Fruit fly (Drosophila melanogaster): ENCODE measurements around the gene CG17896.
"Not testable (repeated sequence)": the region's sequence is repeated elsewhere in the genome, so short reads cannot be mapped to it uniquely, and the experiment has no call there.

Gene CG17896

dm6 chrX:509117-509516 is 15.8 kb upstream of the CG17896 start, which contains the start of gene arg:
Gene arg (plus strand): TSS chrX:509435.
- TF ChIP-seq CG8478 (optimal IDR thresholded peaks at IDR 0.05) (no peak), CTCF (optimal IDR thresholded peaks at IDR 0.05) (no peak)

dm6 chrX:499589-500041 is 6.3 kb upstream of the CG17896 start:
- no peak for TF ChIP-seq CTCF (optimal IDR thresholded peaks at IDR 0.05)
- TF ChIP-seq CG8478 (optimal IDR thresholded peaks at IDR 0.05), result no peak

dm6 chrX:498924-499588 is 5.8 kb upstream of the CG17896 start:
- TF ChIP-seq CG8478 (optimal IDR thresholded peaks at IDR 0.05) (no peak), CTCF (optimal IDR thresholded peaks at IDR 0.05) (no peak)

- TF ChIP-seq CG8478 (optimal IDR thresholded peaks at IDR 0.05), result no peak
- no peak for TF ChIP-seq CTCF (optimal IDR thresholded peaks at IDR 0.05)
Measured at dm6 chrX:498434-498833, 5.1 kb upstream of the CG17896 start.

- no peak for TF ChIP-seq CTCF (optimal IDR thresholded peaks at IDR 0.05)
- no peak for TF ChIP-seq CG8478 (optimal IDR thresholded peaks at IDR 0.05)
Measured at dm6 chrX:497425-497824, 4.1 kb upstream of the CG17896 start.

dm6 chrX:496326-496725 is 3.0 kb upstream of the CG17896 start, which contains the start of gene svr:
Gene svr (plus strand): TSS chrX:496446.
- TF ChIP-seq CTCF (optimal IDR thresholded peaks at IDR 0.05) (peak; percentile 29 to 51), CG8478 (optimal IDR thresholded peaks at IDR 0.05) (no peak)

- TF ChIP-seq CG8478 (optimal IDR thresholded peaks at IDR 0.05) (no peak), CTCF (optimal IDR thresholded peaks at IDR 0.05) (no peak)
Measured at dm6 chrX:494607-495006, 1.3 kb upstream of the CG17896 start, which contains the start of gene CG17778. Gene CG17778 (plus strand): TSS chrX:494614.

- no peak for TF ChIP-seq CTCF (optimal IDR thresholded peaks at IDR 0.05)
- TF ChIP-seq CG8478 (optimal IDR thresholded peaks at IDR 0.05), result no peak
Measured at dm6 chrX:494191-494554, 878 bp upstream of the CG17896 start.

dm6 chrX:492701-493299 is 495 bp downstream of the CG17896 start:
- TF ChIP-seq CTCF (optimal IDR thresholded peaks at IDR 0.05), result no peak
- no peak for TF ChIP-seq CG8478 (optimal IDR thresholded peaks at IDR 0.05)

dm6 chrX:487517-487957 is 5.8 kb downstream of the CG17896 start, which contains the start of the genes CG18273 and CG3156:
Gene CG18273 (minus strand): TSS chrX:487581.
Gene CG3156 (plus strand): TSS chrX:487878.
- TF ChIP-seq CG8478 (optimal IDR thresholded peaks at IDR 0.05), result no peak
- TF ChIP-seq CTCF (optimal IDR thresholded peaks at IDR 0.05), result no peak

- not testable (repeated sequence) for TF ChIP-seq CTCF, CG8478 (optimal IDR thresholded peaks at IDR 0.05)
Measured at dm6 chrX:481642-482041, 11.7 kb downstream of the CG17896 start, which contains the start of gene CG3176. Gene CG3176 (plus strand): TSS chrX:481862.

- TF ChIP-seq CG8478 (optimal IDR thresholded peaks at IDR 0.05), result no peak
- no peak for TF ChIP-seq CTCF (optimal IDR thresholded peaks at IDR 0.05)
Measured at dm6 chrX:478766-479165, 14.5 kb downstream of the CG17896 start, which contains the start of gene CG32817. Gene CG32817 (plus strand): TSS chrX:479066.

dm6 chrX:476230-477143 is 16.8 kb downstream of the CG17896 start, which contains the start of the genes ebo and CG13373:
Gene ebo (minus strand): TSS chrX:476579.
Gene CG13373 (plus strand): TSS chrX:476984.
- TF ChIP-seq CG8478 (optimal IDR thresholded peaks at IDR 0.05) (no peak), CTCF (optimal IDR thresholded peaks at IDR 0.05) (no peak)

- TF ChIP-seq CTCF (optimal IDR thresholded peaks at IDR 0.05) (no peak), CG8478 (optimal IDR thresholded peaks at IDR 0.05) (no peak)
Measured at dm6 chrX:470626-471025, 22.7 kb downstream of the CG17896 start, which contains the start of gene CG32816. Gene CG32816 (minus strand): TSS chrX:470726.

- no peak for TF ChIP-seq CG8478 (optimal IDR thresholded peaks at IDR 0.05)
- TF ChIP-seq CTCF (optimal IDR thresholded peaks at IDR 0.05), result no peak
Measured at dm6 chrX:469235-469634, 24.1 kb downstream of the CG17896 start, which contains the start of gene Cyp4g1. Gene Cyp4g1 (minus strand): TSS chrX:469335.
